Fruit fly (Drosophila melanogaster) whole organism, prepupa: ENCODE data around the gene SF2.
A peak's percentile ranks its signal among the peaks of the same experiment; 100 is the strongest.

ENCODE experiments used
- CG10631 ChIP-seq: fragments of 200-800 bp; sonication (Bioruptor generic); optimal IDR thresholded peaks from 2 replicates; lab custom pipeline; 2016; ENCODE audit warnings: missing biosample characterization, missing genetic modification characterization
- CG11294 ChIP-seq: fragments of 200-800 bp; sonication (Bioruptor generic); IDR thresholded peaks from 2 replicates; pipeline ENCODE4 v1.3.6; 2022; ENCODE audit warnings: missing biosample characterization, missing genetic modification characterization
- CG11902 ChIP-seq: fragments of 200-800 bp; sonication (Bioruptor generic); optimal IDR thresholded peaks from 3 replicates; lab custom pipeline; 2016; ENCODE audit warnings: missing biosample characterization, missing genetic modification characterization
- CG15336 ChIP-seq: fragments of 200-800 bp; sonication (Bioruptor generic); IDR thresholded peaks from 2 replicates; pipeline ENCODE4 v1.3.6; 2022; ENCODE audit warnings: missing biosample characterization, missing genetic modification characterization
- CG16779 ChIP-seq: fragments of 200-800 bp; sonication (Bioruptor generic); optimal IDR thresholded peaks from 3 replicates; lab custom pipeline; 2017; ENCODE audit warnings: missing biosample characterization, mild to moderate bottlenecking, missing genetic modification characterization
- CG34406 ChIP-seq: fragments of 200-800 bp; sonication (Bioruptor generic); optimal IDR thresholded peaks from 3 replicates; lab custom pipeline; 2016; ENCODE audit warnings: missing biosample characterization, missing genetic modification characterization
- CG6163 ChIP-seq: fragments of 200-800 bp; sonication (Bioruptor generic); IDR thresholded peaks from 3 replicates; pipeline ENCODE4 v1.3.6; 2022; ENCODE audit warnings: missing biosample characterization, missing genetic modification characterization
- CG6792 ChIP-seq: fragments of 200-800 bp; sonication (Bioruptor generic); optimal IDR thresholded peaks from 3 replicates; lab custom pipeline; 2016; ENCODE audit warnings: missing biosample characterization, missing genetic modification characterization
- CG6808 ChIP-seq: fragments of 200-800 bp; sonication (Bioruptor generic); optimal IDR thresholded peaks from 3 replicates; lab custom pipeline; 2017; ENCODE audit warnings: missing biosample characterization, missing genetic modification characterization, mild to moderate bottlenecking, moderate library complexity, missing genetic modification reagents
- CG6854 ChIP-seq: fragments of 200-800 bp; sonication (Bioruptor generic); optimal IDR thresholded peaks from 2 replicates; lab custom pipeline; 2017; ENCODE audit warnings: missing biosample characterization, mild to moderate bottlenecking, missing genetic modification characterization
- CG7368 ChIP-seq: fragments of 200-800 bp; sonication (Bioruptor generic); optimal IDR thresholded peaks from 3 replicates; lab custom pipeline; 2016; ENCODE audit warnings: missing biosample characterization, missing genetic modification characterization
- CG8119 ChIP-seq: fragments of 200-800 bp; sonication (Bioruptor generic); IDR thresholded peaks from 3 replicates; pipeline ENCODE4 v1.3.6; 2022; ENCODE audit warnings: missing biosample characterization, missing genetic modification characterization
- CG8319 ChIP-seq: fragments of 200-800 bp; sonication (Bioruptor generic); optimal IDR thresholded peaks from 3 replicates; lab custom pipeline; 2016; ENCODE audit warnings: missing biosample characterization, missing genetic modification characterization
- CG9139 ChIP-seq: fragments of 200-800 bp; sonication (Bioruptor generic); optimal IDR thresholded peaks from 3 replicates; lab custom pipeline; 2017; ENCODE audit warnings: missing biosample characterization, mild to moderate bottlenecking, missing genetic modification characterization
- Eip75B ChIP-seq: fragments of 200-800 bp; sonication (Bioruptor generic); optimal IDR thresholded peaks from 3 replicates; lab custom pipeline; 2016; ENCODE audit warnings: missing biosample characterization, missing genetic modification characterization
- Eip78C ChIP-seq: fragments of 200-800 bp; sonication (Bioruptor generic); peaks from one replicate; lab custom pipeline; 2016; ENCODE audit warnings: missing biosample characterization, missing genetic modification characterization
- Eip93F ChIP-seq: fragments of 200-800 bp; sonication (Bioruptor generic); optimal IDR thresholded peaks from 2 replicates; lab custom pipeline; 2016; ENCODE audit warnings: missing biosample characterization, mild to moderate bottlenecking, missing genetic modification characterization
- Ets21C ChIP-seq: fragments of 200-800 bp; sonication (Bioruptor generic); optimal IDR thresholded peaks from 3 replicates; lab custom pipeline; 2016; ENCODE audit warnings: missing biosample characterization, missing genetic modification characterization
- Ets96B ChIP-seq: fragments of 200-800 bp; optimal IDR thresholded peaks from 2 replicates; lab custom pipeline; 2019; ENCODE audit warnings: missing biosample characterization, mild to moderate bottlenecking, missing genetic modification characterization, moderate library complexity
- Gug ChIP-seq: fragments of 200-800 bp; sonication (Bioruptor generic); IDR thresholded peaks from 2 replicates; pipeline ENCODE4 v1.3.6; 2022; ENCODE audit warnings: missing biosample characterization, missing genetic modification characterization
- Hr39 ChIP-seq: fragments of 200-800 bp; sonication (Bioruptor generic); optimal IDR thresholded peaks from 2 replicates; lab custom pipeline; 2016; ENCODE audit warnings: missing biosample characterization, missing genetic modification characterization
- Lpt ChIP-seq: fragments of 200-800 bp; sonication (Bioruptor generic); optimal IDR thresholded peaks from 3 replicates; lab custom pipeline; 2016; ENCODE audit warnings: missing biosample characterization, missing genetic modification characterization
- OdsH ChIP-seq: fragments of 200-800 bp; sonication (Bioruptor generic); optimal IDR thresholded peaks from 3 replicates; lab custom pipeline; 2016; ENCODE audit warnings: missing biosample characterization, missing genetic modification characterization
- achi ChIP-seq: fragments of 200-800 bp; sonication (Bioruptor generic); optimal IDR thresholded peaks from 3 replicates; lab custom pipeline; 2016; ENCODE audit warnings: missing biosample characterization, missing genetic modification characterization
- acj6 ChIP-seq: fragments of 200-800 bp; sonication (Bioruptor generic); optimal IDR thresholded peaks from 3 replicates; lab custom pipeline; 2016; ENCODE audit warnings: missing biosample characterization, missing genetic modification characterization
- cyc ChIP-seq: fragments of 200-800 bp; sonication (Bioruptor generic); optimal IDR thresholded peaks from 3 replicates; lab custom pipeline; 2016; ENCODE audit warnings: missing biosample characterization, missing genetic modification characterization
- dac ChIP-seq: fragments of 200-800 bp; sonication (Bioruptor generic); optimal IDR thresholded peaks from 2 replicates; lab custom pipeline; 2017; ENCODE audit warnings: missing biosample characterization, mild to moderate bottlenecking, missing genetic modification characterization
- eg ChIP-seq: fragments of 200-800 bp; sonication (Bioruptor generic); IDR thresholded peaks from 3 replicates; pipeline ENCODE4 v1.3.6; 2022; ENCODE audit warnings: missing biosample characterization, missing genetic modification characterization
- esn ChIP-seq: fragments of 200-800 bp; sonication (Bioruptor generic); optimal IDR thresholded peaks from 2 replicates; lab custom pipeline; 2016; ENCODE audit warnings: missing biosample characterization, mild to moderate bottlenecking, missing genetic modification characterization, moderate library complexity
- fd85E ChIP-seq: fragments of 200-800 bp; sonication (Bioruptor generic); optimal IDR thresholded peaks from 3 replicates; lab custom pipeline; 2016; ENCODE audit warnings: missing biosample characterization, missing genetic modification characterization
- fkh ChIP-seq: fragments of 200-800 bp; sonication (Bioruptor generic); optimal IDR thresholded peaks from 3 replicates; lab custom pipeline; 2017; ENCODE audit warnings: missing biosample characterization, mild to moderate bottlenecking, missing genetic modification characterization, moderate library complexity
- lz ChIP-seq: fragments of 200-800 bp; sonication (Bioruptor generic); optimal IDR thresholded peaks from 3 replicates; lab custom pipeline; 2016; ENCODE audit warnings: missing biosample characterization, missing genetic modification characterization
- net ChIP-seq: fragments of 200-800 bp; sonication (Bioruptor generic); optimal IDR thresholded peaks from 3 replicates; lab custom pipeline; 2016; ENCODE audit warnings: missing biosample characterization, missing genetic modification characterization
- salr ChIP-seq, 2 experiments: fragments of 200-800 bp; sonication (Bioruptor generic); optimal IDR thresholded peaks; 3 replicates each; lab custom pipeline; 2016 to 2018; ENCODE audit warnings: missing biosample characterization in 2 of 2, missing genetic modification characterization in 2 of 2, mild to moderate bottlenecking in 1 of 2
- svp ChIP-seq: fragments of 200-800 bp; sonication (Bioruptor generic); peaks from one replicate; lab custom pipeline; 2016; ENCODE audit warnings: missing biosample characterization, missing genetic modification characterization
- topi ChIP-seq: fragments of 200-800 bp; sonication (Bioruptor generic); optimal IDR thresholded peaks from 3 replicates; lab custom pipeline; 2016; ENCODE audit warnings: missing biosample characterization, missing genetic modification characterization
- vri ChIP-seq: fragments of 200-800 bp; sonication (Bioruptor generic); optimal IDR thresholded peaks from 3 replicates; lab custom pipeline; 2016; ENCODE audit warnings: missing biosample characterization, mild to moderate bottlenecking, missing genetic modification characterization

SF2 gene

dm6 chr3R:16356863-16357215 is 15.1 kb upstream of the SF2 start, which contains the start of gene CG10311:
CG10311 (minus strand) TSS chr3R:16357015.
- TF ChIP-seq CG6854 (GFP tag; lab: Kevin White, UChicago) (peak; percentile 73), svp (GFP tag; lab: Kevin White, UChicago) (no peak), eg (peak; percentile 24; the same call in 1 of the 3 replicates), CG11294 (GFP tag; lab: Robert Waterston, UW) (no peak), vri (GFP tag; lab: Kevin White, UChicago) (no peak), achi (GFP tag; lab: Kevin White, UChicago) (no peak), CG10631 (GFP tag; lab: Kevin White, UChicago) (no peak), OdsH (GFP tag; lab: Kevin White, UChicago) (no peak), CG6792 (GFP tag; lab: Kevin White, UChicago) (no peak), Hr39 (GFP tag; lab: Kevin White, UChicago) (no peak), Ets96B (no peak), Eip75B (GFP tag; lab: Kevin White, UChicago) (no peak), acj6 (GFP tag; lab: Kevin White, UChicago) (no peak), CG8319 (GFP tag; lab: Kevin White, UChicago) (no peak), CG16779 (tag; lab: Kevin White, UChicago) (peak; percentile 33), CG6163 (GFP tag; lab: Robert Waterston, UW) (0 out of 3 replicates have a peak, but pooled peaks have one; percentile 15), dac (GFP tag; lab: Kevin White, UChicago) (no peak)
- TF ChIP-seq, all 60 proteins: peak for 4

DNA sequence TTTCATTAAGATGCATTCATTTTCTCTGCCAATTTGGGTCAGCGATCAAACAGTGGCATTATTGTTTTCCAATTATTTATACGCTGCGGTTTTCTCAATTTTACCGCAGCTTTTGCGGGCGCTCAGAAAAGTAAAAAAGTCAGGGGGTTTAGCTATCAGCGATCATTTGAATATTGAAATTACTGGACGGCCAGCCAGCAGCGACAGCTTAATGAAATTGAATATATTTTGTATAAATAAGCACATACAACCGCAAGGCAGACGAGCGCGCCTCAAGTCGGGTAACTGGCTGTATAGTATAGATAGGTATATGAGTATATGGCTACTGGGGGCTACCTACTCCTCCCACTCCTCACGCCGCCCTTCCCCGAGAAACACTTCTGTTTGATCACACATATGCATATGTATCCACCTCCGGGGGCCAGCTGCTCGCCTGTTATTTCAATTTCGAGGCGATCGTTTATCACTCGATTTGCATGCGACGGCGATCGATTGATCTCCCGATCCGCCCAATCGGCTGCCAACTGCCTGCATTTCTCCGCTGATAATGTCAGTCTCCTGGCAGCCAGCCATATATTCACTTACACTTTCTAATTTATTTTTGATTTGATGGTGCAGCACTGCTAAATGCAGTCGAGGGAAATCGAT is 14.6 kb upstream of the SF2 start:
- TF ChIP-seq acj6 (GFP tag; lab: Kevin White, UChicago) (no peak), CG6854 (GFP tag; lab: Kevin White, UChicago) (no peak), CG9139 (GFP tag; lab: Kevin White, UChicago) (no peak), Ets96B (no peak), CG6163 (GFP tag; lab: Robert Waterston, UW) (no peak), OdsH (GFP tag; lab: Kevin White, UChicago) (no peak), CG15336 (GFP tag; lab: Robert Waterston, UW) (no peak), net (GFP tag; lab: Kevin White, UChicago) (peak; percentile 9), fkh (no peak), topi (GFP tag; lab: Kevin White, UChicago) (no peak), Lpt (GFP tag; lab: Kevin White, UChicago) (no peak), Gug (GFP tag; lab: Robert Waterston, UW) (no peak), CG10631 (GFP tag; lab: Kevin White, UChicago) (no peak), CG8119 (no peak), CG11902 (no peak), Ets21C (GFP tag; lab: Kevin White, UChicago) (no peak), CG6808 (GFP tag; lab: Kevin White, UChicago) (no peak), svp (GFP tag; lab: Kevin White, UChicago) (peak; percentile 94), fd85E (GFP tag; lab: Kevin White, UChicago) (no peak), Eip93F (GFP tag; lab: Kevin White, UChicago) (no peak), eg (no peak), Eip75B (GFP tag; lab: Kevin White, UChicago) (no peak), salr (GFP tag; optimal IDR thresholded peaks at IDR 0.05; lab: Kevin White, UChicago) (peak in 1 of 2 experiments; percentile 23), CG7368 (GFP tag; lab: Kevin White, UChicago) (no peak), dac (GFP tag; lab: Kevin White, UChicago) (no peak), cyc (no peak), Eip78C (GFP tag; lab: Kevin White, UChicago) (peak; percentile 1), lz (GFP tag; lab: Kevin White, UChicago) (no peak), esn (GFP tag; lab: Kevin White, UChicago) (no peak), CG34406 (GFP tag; lab: Kevin White, UChicago) (no peak)
- TF ChIP-seq, all 60 proteins: peak for 4
